Fruit fly (Drosophila melanogaster): ENCODE measurements around the gene NFAT.

DNA sequence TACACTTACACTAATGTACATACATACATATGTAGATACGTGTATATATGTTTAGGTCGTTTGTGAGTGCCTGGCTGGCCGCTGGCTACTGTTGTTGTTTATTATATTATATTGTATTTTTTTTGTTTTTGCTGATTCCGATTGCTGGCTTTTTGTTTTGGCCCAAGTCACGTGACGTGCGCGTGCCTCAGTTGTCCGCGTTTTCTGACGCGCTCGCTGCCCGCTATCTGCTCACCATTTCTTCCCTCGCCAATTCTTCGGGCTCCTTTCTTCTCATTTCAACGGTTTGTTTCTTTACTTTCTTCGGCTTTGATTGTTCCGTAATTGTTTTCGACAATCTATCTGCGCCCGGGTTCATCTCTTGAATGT lies 10.4 kb downstream of the NFAT start:
- TF ChIP-seq psq (optimal IDR thresholded peaks at IDR 0.05), result no peak
- no peak for TF ChIP-seq usp (GFP tag; optimal IDR thresholded peaks at IDR 0.05)
- no peak for TF ChIP-seq CG8478 (optimal IDR thresholded peaks at IDR 0.05)
- TF ChIP-seq pan (optimal IDR thresholded peaks at IDR 0.05), result no peak
- no peak for TF ChIP-seq Dll (optimal IDR thresholded peaks at IDR 0.05)
- TF ChIP-seq EcR (GFP tag; optimal IDR thresholded peaks at IDR 0.05), result no peak

All from whole organism.